Fruit fly (Drosophila melanogaster): ENCODE data around the gene Fad2.

Fad2 gene

DNA sequence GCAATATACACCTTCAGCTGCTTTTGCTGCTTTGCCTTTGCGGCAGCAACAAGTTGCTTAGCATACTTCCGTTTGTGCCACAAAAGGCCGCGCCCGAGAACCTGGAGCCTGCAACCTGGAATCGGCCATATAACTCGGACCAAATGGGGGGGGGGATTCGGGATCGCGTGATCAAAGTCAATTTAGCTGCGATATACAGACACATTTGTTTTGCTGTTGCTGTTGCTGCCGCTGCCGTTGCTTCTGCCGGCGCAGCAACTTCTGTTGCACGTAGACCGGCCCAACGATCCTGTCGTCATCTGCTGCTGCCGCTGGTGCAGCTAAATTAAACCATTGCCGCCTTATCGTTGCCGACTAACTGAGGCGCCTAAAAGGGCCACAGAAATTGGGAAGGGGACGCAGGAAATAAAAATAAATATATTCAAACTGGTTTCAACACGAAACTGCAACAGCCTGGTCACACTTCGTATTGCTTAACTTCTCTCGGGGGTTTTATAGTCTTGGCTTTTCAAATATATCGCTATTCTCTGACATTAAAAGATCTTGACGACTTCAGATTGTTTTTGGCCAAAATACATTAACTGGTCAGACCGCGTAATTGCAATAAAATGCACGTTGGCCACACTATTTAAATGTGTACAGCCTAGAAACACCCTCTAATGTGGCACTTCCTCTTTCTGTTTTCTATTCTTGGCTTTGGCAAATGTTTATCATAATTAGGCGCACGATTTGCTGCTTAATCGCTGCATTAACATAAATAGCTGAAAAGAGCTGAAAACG is 31.9 kb upstream of the Fad2 start (continued):
- TF ChIP-seq stwl (tag; optimal IDR thresholded peaks at IDR 0.05): peak; percentile 95

DNA sequence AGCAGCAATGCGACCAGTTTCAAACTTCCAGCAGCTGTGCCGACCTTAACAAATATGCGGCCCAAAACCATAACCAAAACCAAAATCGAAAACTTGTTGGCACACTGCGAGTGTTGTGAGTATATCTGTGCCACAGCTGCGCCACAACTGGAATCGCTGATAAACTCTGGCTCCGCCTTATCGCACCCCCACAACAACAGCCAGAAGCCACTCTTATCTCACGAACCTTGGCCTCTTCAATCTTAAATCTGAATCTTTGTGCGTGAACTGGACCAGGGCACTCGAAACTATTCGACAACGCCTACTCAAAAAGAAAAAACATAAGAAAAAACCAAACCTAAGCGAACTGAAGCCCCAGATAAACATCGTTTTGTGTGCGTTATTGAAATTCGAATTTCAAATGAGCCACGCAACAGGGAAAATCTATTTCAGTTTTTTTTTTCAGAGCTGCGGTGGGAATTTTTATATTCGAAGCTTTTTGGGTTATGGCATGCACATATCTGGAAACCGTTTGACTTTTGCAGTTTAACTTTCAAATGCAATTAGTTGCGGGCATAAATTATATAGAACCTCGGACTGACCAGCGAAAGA is 26.0 kb upstream of the Fad2 start:
- no peak for TF ChIP-seq ttk (GFP tag; IDR thresholded peaks at IDR 0.05)
- TF ChIP-seq sqz (GFP tag; optimal IDR thresholded peaks at IDR 0.05): peak; percentile 61
- TF ChIP-seq CG15479 (GFP tag; optimal IDR thresholded peaks at IDR 0.05): peak; percentile 67
- TF ChIP-seq Lpt (GFP tag; optimal IDR thresholded peaks at IDR 0.05): no peak
- TF ChIP-seq sc (optimal IDR thresholded peaks at IDR 0.05): no peak
- no peak for TF ChIP-seq sc (GFP tag; optimal IDR thresholded peaks at IDR 0.05)
- TF ChIP-seq otp (GFP tag; IDR thresholded peaks at IDR 0.05): no peak
- TF ChIP-seq YL-1 (GFP tag; optimal IDR thresholded peaks at IDR 0.05): no peak
- TF ChIP-seq klu (GFP tag; IDR thresholded peaks at IDR 0.05): peak; percentile 37; the same call in 1 of the 2 replicates
- TF ChIP-seq lbe (GFP tag; optimal IDR thresholded peaks at IDR 0.05): no peak
- TF ChIP-seq CG12219 (GFP tag; optimal IDR thresholded peaks at IDR 0.05): no peak
- TF ChIP-seq sens (GFP tag): peak; percentile 7
- TF ChIP-seq Max (GFP tag; optimal IDR thresholded peaks at IDR 0.05): no peak
- TF ChIP-seq Gsc (GFP tag; IDR thresholded peaks at IDR 0.05): no peak
- TF ChIP-seq abd-A (tag; optimal IDR thresholded peaks at IDR 0.05): peak; percentile 28
- peak; percentile 92 for TF ChIP-seq grn (GFP tag; optimal IDR thresholded peaks at IDR 0.05)
- TF ChIP-seq CG9727 (GFP tag; optimal IDR thresholded peaks at IDR 0.05): no peak
- peak in 1 of 2 experiments; percentile 70 for TF ChIP-seq Hr78 (GFP tag; optimal IDR thresholded peaks at IDR 0.05)
- TF ChIP-seq CG3847 (GFP tag; IDR thresholded peaks at IDR 0.05): no peak
- no peak for TF ChIP-seq zen (tag; optimal IDR thresholded peaks at IDR 0.05)
- TF ChIP-seq CG15514 (GFP tag; optimal IDR thresholded peaks at IDR 0.05): no peak
- TF ChIP-seq sd (tag; optimal IDR thresholded peaks at IDR 0.05): peak; percentile 38
- TF ChIP-seq CG34422 (GFP tag; IDR thresholded peaks at IDR 0.05): no peak
- peak in 1 of 2 experiments; percentile 55 for TF ChIP-seq Pdp1 (GFP tag; optimal IDR thresholded peaks at IDR 0.05)
- no peak for TF ChIP-seq gfzf (GFP tag; optimal IDR thresholded peaks at IDR 0.05)

DNA sequence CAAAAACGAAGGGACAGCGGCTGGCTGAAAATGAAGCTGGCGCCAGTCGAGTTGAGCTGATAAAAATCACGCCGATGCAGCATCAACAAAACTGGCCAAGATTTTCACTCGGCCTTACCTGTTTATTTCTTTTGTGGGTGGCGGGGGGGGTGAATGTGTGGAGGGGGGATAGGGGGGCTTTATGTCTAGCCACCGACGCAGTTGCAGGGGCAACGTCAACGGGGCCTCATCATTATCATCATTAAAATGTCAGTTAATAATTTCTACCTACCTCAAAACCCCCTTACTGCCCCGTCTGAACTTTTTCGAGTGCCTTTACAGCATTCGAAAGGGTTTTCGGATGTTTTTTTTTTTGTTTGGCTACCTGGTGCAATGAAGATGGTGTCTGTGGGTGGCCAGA is 23.8 kb upstream of the Fad2 start:
- TF ChIP-seq oc (tag; optimal IDR thresholded peaks at IDR 0.05) (peak; percentile 33), CG6654 (GFP tag; optimal IDR thresholded peaks at IDR 0.05) (no peak), CG6254 (GFP tag; optimal IDR thresholded peaks at IDR 0.05) (no peak), Spps (tag; optimal IDR thresholded peaks at IDR 0.05) (no peak), CG12769 (tag; optimal IDR thresholded peaks at IDR 0.05) (no peak), sqz (GFP tag; optimal IDR thresholded peaks at IDR 0.05) (peak; percentile 15), kni (GFP tag; optimal IDR thresholded peaks at IDR 0.05) (peak; percentile 54), CG9797 (GFP tag; optimal IDR thresholded peaks at IDR 0.05) (no peak), vfl (GFP tag; optimal IDR thresholded peaks at IDR 0.05) (no peak), CG15479 (GFP tag; optimal IDR thresholded peaks at IDR 0.05) (no peak), CG12155 (GFP tag; optimal IDR thresholded peaks at IDR 0.05) (no peak), z (GFP tag; IDR thresholded peaks at IDR 0.05) (no peak), bcd (GFP tag; optimal IDR thresholded peaks at IDR 0.05) (no peak), Mes4 (GFP tag; optimal IDR thresholded peaks at IDR 0.05) (no peak), pb (GFP tag; optimal IDR thresholded peaks at IDR 0.05) (no peak), tup (GFP tag; optimal IDR thresholded peaks at IDR 0.05) (no peak), ewg (GFP tag; optimal IDR thresholded peaks at IDR 0.05) (no peak), CG9215 (GFP tag; IDR thresholded peaks at IDR 0.05) (no peak), crc (GFP tag; optimal IDR thresholded peaks at IDR 0.05) (no peak), B-H2 (GFP tag; optimal IDR thresholded peaks at IDR 0.05) (no peak), Kr (GFP tag; optimal IDR thresholded peaks at IDR 0.05) (peak; percentile 13), knrl (GFP tag; IDR thresholded peaks at IDR 0.05; ENCODE audit: partially characterized antibody) (no peak), kay (GFP tag; optimal IDR thresholded peaks at IDR 0.05) (no peak), grn (GFP tag; optimal IDR thresholded peaks at IDR 0.05) (peak; percentile 14)
